Fruit fly (Drosophila melanogaster) whole organism, embryonic: ENCODE data around the gene p38b.
A peak's percentile ranks its signal among the peaks of the same experiment; 100 is the strongest.

Source experiments
- Aef1 ChIP-seq: fragments of 200-800 bp; sonication (Bioruptor generic); IDR thresholded peaks from 3 replicates; pipeline ENCODE4 v1.3.6; 2022; ENCODE audit warnings: missing biosample characterization, missing genetic modification characterization
- BtbVII ChIP-seq: fragments of 200-800 bp; sonication (Bioruptor generic); optimal IDR thresholded peaks from 3 replicates; lab custom pipeline; 2017; ENCODE audit warnings: missing biosample characterization, mild to moderate bottlenecking, missing genetic modification characterization
- C15 ChIP-seq: fragments of 200-800 bp; sonication (Bioruptor generic); IDR thresholded peaks from 3 replicates; pipeline ENCODE4 v1.3.6; 2022; ENCODE audit warnings: missing biosample characterization, missing genetic modification characterization
- CG10274 ChIP-seq: fragments of 200-800 bp; sonication (Bioruptor generic); optimal IDR thresholded peaks from 3 replicates; lab custom pipeline; 2017; ENCODE audit warnings: missing biosample characterization, mild to moderate bottlenecking, missing genetic modification characterization
- CG10959 ChIP-seq: fragments of 200-800 bp; sonication (Bioruptor generic); IDR thresholded peaks from 2 replicates; pipeline ENCODE4 v1.3.6; 2022; ENCODE audit warnings: missing biosample characterization, missing genetic modification characterization
- CG11093 ChIP-seq: fragments of 200-800 bp; sonication (Bioruptor generic); IDR thresholded peaks from 3 replicates; pipeline ENCODE4 v1.3.6; 2022; ENCODE audit warnings: missing biosample characterization, missing genetic modification characterization
- CG12155 ChIP-seq: fragments of 200-800 bp; sonication (Bioruptor generic); optimal IDR thresholded peaks from 3 replicates; lab custom pipeline; 2016; ENCODE audit warnings: missing biosample characterization, missing genetic modification characterization
- CG12769 ChIP-seq: fragments of 200-800 bp; sonication (Bioruptor generic); optimal IDR thresholded peaks from 2 replicates; lab custom pipeline; 2019; ENCODE audit warnings: missing biosample characterization, mild to moderate bottlenecking, missing genetic modification characterization, moderate library complexity
- CG14050 ChIP-seq: fragments of 200-800 bp; sonication (Bioruptor generic); IDR thresholded peaks from 3 replicates; pipeline ENCODE4 v1.3.6; 2022; ENCODE audit warnings: missing biosample characterization, missing genetic modification characterization
- CG14860 ChIP-seq: fragments of 200-800 bp; sonication (Bioruptor generic); IDR thresholded peaks from 3 replicates; pipeline ENCODE4 v1.3.6; 2022; ENCODE audit warnings: missing biosample characterization, missing genetic modification characterization; ENCODE audit not compliant: partially characterized antibody
- CG17361 ChIP-seq: fragments of 200-800 bp; sonication (Bioruptor generic); IDR thresholded peaks from 3 replicates; pipeline ENCODE4 v1.3.6; 2022; ENCODE audit warnings: missing biosample characterization, missing genetic modification characterization
- CG2202 ChIP-seq: fragments of 200-800 bp; sonication (Bioruptor generic); optimal IDR thresholded peaks from 2 replicates; lab custom pipeline; 2018; ENCODE audit warnings: missing biosample characterization, mild to moderate bottlenecking, missing genetic modification characterization
- CG30403 ChIP-seq: fragments of 200-800 bp; sonication (Bioruptor generic); optimal IDR thresholded peaks from 3 replicates; lab custom pipeline; 2016; ENCODE audit warnings: missing biosample characterization, missing genetic modification characterization
- CG31224 ChIP-seq: fragments of 200-800 bp; sonication (Bioruptor generic); IDR thresholded peaks from 2 replicates; pipeline ENCODE4 v1.3.6; 2022; ENCODE audit warnings: missing biosample characterization, missing genetic modification characterization
- CG3726 ChIP-seq: fragments of 200-800 bp; sonication (Bioruptor generic); IDR thresholded peaks from 3 replicates; pipeline ENCODE4, ENCODE4 v1.3.6; 2022; ENCODE audit warnings: missing biosample characterization, missing genetic modification characterization
- CG6654 ChIP-seq: fragments of 200-800 bp; sonication (Bioruptor generic); optimal IDR thresholded peaks from 2 replicates; lab custom pipeline; 2017; ENCODE audit warnings: missing biosample characterization, mild to moderate bottlenecking, missing genetic modification characterization
- CG6813 ChIP-seq: fragments of 200-800 bp; sonication (Bioruptor generic); optimal IDR thresholded peaks from 2 replicates; lab custom pipeline; 2017; ENCODE audit warnings: missing biosample characterization, missing genetic modification characterization, mild to moderate bottlenecking, moderate library complexity, missing genetic modification reagents
- CG7556 ChIP-seq: fragments of 200-800 bp; sonication (Bioruptor generic); optimal IDR thresholded peaks from 2 replicates; lab custom pipeline; 2017; ENCODE audit warnings: missing biosample characterization, mild to moderate bottlenecking, missing genetic modification characterization
- CG7928 ChIP-seq: fragments of 200-800 bp; sonication (Bioruptor generic); optimal IDR thresholded peaks from 2 replicates; lab custom pipeline; 2017; ENCODE audit warnings: missing biosample characterization, mild to moderate bottlenecking, missing genetic modification characterization
- CG7987 ChIP-seq: fragments of 200-800 bp; sonication (Bioruptor generic); optimal IDR thresholded peaks from 2 replicates; lab custom pipeline; 2018; ENCODE audit warnings: missing biosample characterization, mild to moderate bottlenecking, missing genetic modification characterization, moderate library complexity
- Deaf1 ChIP-seq: fragments of 200-800 bp; optimal IDR thresholded peaks from 3 replicates; lab custom pipeline; 2019; ENCODE audit warnings: missing biosample characterization, mild to moderate bottlenecking, missing genetic modification characterization, moderate library complexity
- Doc3 ChIP-seq: fragments of 200-800 bp; sonication (Bioruptor generic); IDR thresholded peaks from 3 replicates; pipeline ENCODE4 v1.3.6; 2022; ENCODE audit warnings: missing biosample characterization, missing genetic modification characterization; ENCODE audit not compliant: partially characterized antibody
- HHEX ChIP-seq: fragments of 200-800 bp; sonication (Bioruptor generic); optimal IDR thresholded peaks from 3 replicates; lab custom pipeline; 2017; ENCODE audit warnings: missing biosample characterization, mild to moderate bottlenecking, missing genetic modification characterization, missing genetic modification reagents
- HLH3B ChIP-seq: fragments of 200-800 bp; sonication (Bioruptor generic); IDR thresholded peaks from 2 replicates; pipeline ENCODE4 v1.3.6; 2022; ENCODE audit warnings: missing biosample characterization, missing genetic modification characterization
- Lim3 ChIP-seq: fragments of 200-800 bp; sonication (Bioruptor generic); IDR thresholded peaks from 2 replicates; pipeline ENCODE4 v1.3.6; 2022; ENCODE audit warnings: missing biosample characterization, missing genetic modification characterization
- Med ChIP-seq: fragments of 200-800 bp; sonication (Bioruptor generic); peaks from one replicate; lab custom pipeline; 2016; ENCODE audit warnings: missing biosample characterization, missing genetic modification characterization, mild to moderate bottlenecking, inconsistent platforms, moderate library complexity
- Mes4 ChIP-seq: fragments of 200-800 bp; sonication (Bioruptor generic); optimal IDR thresholded peaks from 2 replicates; lab custom pipeline; 2016; ENCODE audit warnings: missing biosample characterization, missing genetic modification characterization
- Poxn ChIP-seq: fragments of 200-800 bp; sonication (Bioruptor generic); IDR thresholded peaks from 2 replicates; pipeline ENCODE4 v1.3.6; 2022; ENCODE audit warnings: missing biosample characterization, missing genetic modification characterization
- chinmo ChIP-seq: fragments of 200-800 bp; sonication (Bioruptor generic); IDR thresholded peaks from 4 replicates; pipeline ENCODE4 v1.3.6; 2022; ENCODE audit warnings: missing biosample characterization, missing genetic modification characterization; ENCODE audit not compliant: partially characterized antibody
- chm ChIP-seq: fragments of 200-800 bp; sonication (Bioruptor generic); IDR thresholded peaks from 2 replicates; pipeline ENCODE4 v1.3.6; 2022; ENCODE audit warnings: missing biosample characterization, missing genetic modification characterization
- ci ChIP-seq: fragments of 200-800 bp; sonication (Bioruptor generic); IDR thresholded peaks from 3 replicates; pipeline ENCODE4 v1.3.6; 2022; ENCODE audit warnings: missing biosample characterization, missing genetic modification characterization
- crol ChIP-seq: fragments of 200-800 bp; sonication (Bioruptor generic); IDR thresholded peaks from 2 replicates; pipeline ENCODE4 v1.3.6; 2022; ENCODE audit warnings: missing biosample characterization, missing genetic modification characterization
- cwo ChIP-seq: fragments of 200-800 bp; sonication (Bioruptor generic); optimal IDR thresholded peaks from 3 replicates; lab custom pipeline; 2017; ENCODE audit warnings: missing biosample characterization, missing genetic modification characterization, mild to moderate bottlenecking, moderate library complexity, missing genetic modification reagents
- dati ChIP-seq: fragments of 200-800 bp; sonication (Bioruptor generic); IDR thresholded peaks from 2 replicates; pipeline ENCODE4 v1.3.6; 2022; ENCODE audit warnings: missing biosample characterization, missing genetic modification characterization
- esg ChIP-seq: fragments of 200-800 bp; sonication (Bioruptor generic); conservative IDR thresholded peaks from 2 replicates; pipeline ENCODE4 v1.3.6; 2022; ENCODE audit warnings: missing biosample characterization, missing genetic modification characterization
- exex ChIP-seq: fragments of 200-800 bp; sonication (Bioruptor generic); optimal IDR thresholded peaks from 4 replicates; lab custom pipeline; 2018; ENCODE audit warnings: missing biosample characterization, mild to moderate bottlenecking, missing genetic modification characterization, moderate library complexity
- fd64A ChIP-seq: fragments of 200-800 bp; sonication (Bioruptor generic); optimal IDR thresholded peaks from 3 replicates; lab custom pipeline; 2018; ENCODE audit warnings: missing biosample characterization, mild to moderate bottlenecking, missing genetic modification characterization
- ftz-f1 ChIP-seq: fragments of 200-800 bp; sonication (Bioruptor generic); optimal IDR thresholded peaks from 2 replicates; lab custom pipeline; 2016; ENCODE audit warnings: missing biosample characterization, missing genetic modification characterization
- gce ChIP-seq: fragments of 200-800 bp; sonication (Bioruptor generic); IDR thresholded peaks from 3 replicates; pipeline ENCODE4 v1.3.6; 2022; ENCODE audit warnings: missing biosample characterization, missing genetic modification characterization
- grn ChIP-seq: fragments of 200-800 bp; sonication (Bioruptor generic); optimal IDR thresholded peaks from 3 replicates; lab custom pipeline; 2017; ENCODE audit warnings: missing biosample characterization, missing genetic modification characterization
- kni ChIP-seq: fragments of 200-800 bp; sonication (Bioruptor generic); optimal IDR thresholded peaks from 3 replicates; lab custom pipeline; 2017; ENCODE audit warnings: mild to moderate bottlenecking, missing biosample characterization, missing genetic modification reagents, missing genetic modification characterization
- oc ChIP-seq: fragments of 200-800 bp; sonication (Bioruptor generic); optimal IDR thresholded peaks from 2 replicates; lab custom pipeline; 2018; ENCODE audit warnings: missing biosample characterization, mild to moderate bottlenecking, missing genetic modification characterization, moderate library complexity
- onecut ChIP-seq: fragments of 200-800 bp; sonication (Bioruptor generic); IDR thresholded peaks from 2 replicates; pipeline ENCODE4 v1.3.6; 2022; ENCODE audit warnings: missing biosample characterization, missing genetic modification characterization
- ranshi ChIP-seq: fragments of 200-800 bp; sonication (Bioruptor generic); IDR thresholded peaks from 2 replicates; pipeline ENCODE4 v1.3.6; 2022; ENCODE audit warnings: missing biosample characterization, missing genetic modification characterization
- run ChIP-seq: fragments of 200-800 bp; sonication (Bioruptor generic); optimal IDR thresholded peaks from 3 replicates; lab custom pipeline; 2018; ENCODE audit warnings: missing biosample characterization, mild to moderate bottlenecking, missing genetic modification characterization
- sd ChIP-seq: fragments of 200-800 bp; sonication (Bioruptor generic); optimal IDR thresholded peaks from 3 replicates; lab custom pipeline; 2018; ENCODE audit warnings: missing biosample characterization, mild to moderate bottlenecking, missing genetic modification characterization, moderate library complexity
- sens ChIP-seq: fragments of 200-800 bp; sonication (Bioruptor generic); peaks from one replicate; lab custom pipeline; 2016; ENCODE audit warnings: missing biosample characterization, missing genetic modification characterization
- sim ChIP-seq: fragments of 200-800 bp; sonication (Bioruptor generic); IDR thresholded peaks from 2 replicates; pipeline ENCODE4 v1.3.6; 2022; ENCODE audit warnings: missing biosample characterization, missing genetic modification characterization
- sqz ChIP-seq: fragments of 200-800 bp; sonication (Bioruptor generic); optimal IDR thresholded peaks from 3 replicates; lab custom pipeline; 2018; ENCODE audit warnings: missing biosample characterization, mild to moderate bottlenecking, missing genetic modification characterization
- vvl ChIP-seq: fragments of 200-800 bp; sonication (Bioruptor generic); IDR thresholded peaks from 2 replicates; pipeline ENCODE4 v1.3.6; 2022; ENCODE audit warnings: missing biosample characterization, missing genetic modification characterization
- zfh2 ChIP-seq: fragments of 200-800 bp; sonication (Bioruptor generic); optimal IDR thresholded peaks from 2 replicates; lab custom pipeline; 2016; ENCODE audit warnings: missing biosample characterization, missing genetic modification characterization

Gene p38b

DNA sequence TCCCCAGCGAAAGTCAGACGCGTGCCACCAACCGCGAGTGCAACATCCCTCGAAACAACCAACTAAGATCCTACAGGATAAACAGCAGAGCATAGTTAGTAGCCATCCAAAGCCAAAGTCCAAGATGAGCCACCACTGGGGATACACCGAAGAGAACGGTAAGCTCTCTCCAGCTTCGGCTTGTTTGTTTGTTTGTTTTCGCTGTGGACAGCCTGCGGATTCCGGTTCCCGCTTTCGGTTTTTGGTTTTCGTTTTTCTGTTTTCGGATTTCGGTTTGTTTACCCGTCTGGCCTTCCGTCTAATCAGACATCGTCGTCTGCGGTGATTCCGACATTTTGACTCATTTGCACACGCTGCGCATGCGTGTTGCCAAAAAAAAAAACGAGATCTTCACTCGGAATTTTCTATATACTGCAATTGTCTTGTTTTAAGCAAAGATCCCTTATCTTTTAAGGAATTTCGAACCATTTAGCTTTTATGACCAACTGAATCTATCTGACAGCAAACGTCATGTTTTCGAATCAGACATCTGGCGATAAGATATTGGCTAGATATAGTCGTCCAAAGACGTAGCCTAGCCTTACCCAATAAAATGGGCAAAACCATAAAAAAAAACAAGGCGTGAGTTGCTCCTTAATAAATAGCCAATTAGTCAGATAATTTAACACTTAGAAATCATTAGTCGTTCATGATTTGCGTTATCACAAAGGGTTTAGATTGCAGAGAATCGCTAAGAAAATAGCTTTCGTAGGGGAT lies 23.5 kb downstream of the p38b start (continued):
- TF ChIP-seq gce (GFP tag; lab: Robert Waterston, UW) = no peak
- no peak for TF ChIP-seq esg
- no peak for TF ChIP-seq CG14860
- no peak for TF ChIP-seq ranshi (GFP tag; lab: Robert Waterston, UW)
- TF ChIP-seq CG30403 (GFP tag; lab: Kevin White, UChicago) = no peak
- no peak for TF ChIP-seq Doc3 (GFP tag; lab: Robert Waterston, UW)
- no peak for TF ChIP-seq Lim3 (GFP tag; lab: Robert Waterston, UW)
- peak; percentile 10 for TF ChIP-seq BtbVII (GFP tag; lab: Kevin White, UChicago)
- TF ChIP-seq Deaf1 (tag; lab: Kevin White, UChicago) = peak; percentile 82
- TF ChIP-seq exex (tag; lab: Kevin White, UChicago) = peak; percentile 93
- peak; percentile 94 for TF ChIP-seq CG7987
- no peak for TF ChIP-seq CG3726 (GFP tag; lab: Robert Waterston, UW)
- TF ChIP-seq CG7556 (GFP tag; lab: Kevin White, UChicago) = no peak
- no peak for TF ChIP-seq CG17361 (GFP tag; lab: Robert Waterston, UW)
- TF ChIP-seq HLH3B = no peak
- TF ChIP-seq chm (GFP tag; lab: Robert Waterston, UW) = no peak
- TF ChIP-seq HHEX = peak; percentile 6
- TF ChIP-seq grn (GFP tag; lab: Kevin White, UChicago) = peak; percentile 50
- no peak for TF ChIP-seq fd64A
- TF ChIP-seq CG12155 (GFP tag; lab: Kevin White, UChicago) = no peak
- TF ChIP-seq Poxn (GFP tag; lab: Robert Waterston, UW) = no peak
- no peak for TF ChIP-seq CG7928
- no peak for TF ChIP-seq Aef1 (GFP tag; lab: Robert Waterston, UW)
- TF ChIP-seq CG11093 (GFP tag; lab: Robert Waterston, UW) = no peak
- no peak for TF ChIP-seq CG31224 (GFP tag; lab: Robert Waterston, UW)
- no peak for TF ChIP-seq run (tag; lab: Kevin White, UChicago)
- TF ChIP-seq zfh2 (GFP tag; lab: Kevin White, UChicago) = no peak
- TF ChIP-seq oc (tag; lab: Kevin White, UChicago) = no peak
- TF ChIP-seq CG6813 = no peak
- no peak for TF ChIP-seq CG2202 (tag; lab: Kevin White, UChicago)
- no peak for TF ChIP-seq C15 (GFP tag; lab: Robert Waterston, UW)
- TF ChIP-seq CG6654 = no peak
- TF ChIP-seq sd (tag; lab: Kevin White, UChicago) = peak; percentile 75
- TF ChIP-seq kni = no peak

DNA sequence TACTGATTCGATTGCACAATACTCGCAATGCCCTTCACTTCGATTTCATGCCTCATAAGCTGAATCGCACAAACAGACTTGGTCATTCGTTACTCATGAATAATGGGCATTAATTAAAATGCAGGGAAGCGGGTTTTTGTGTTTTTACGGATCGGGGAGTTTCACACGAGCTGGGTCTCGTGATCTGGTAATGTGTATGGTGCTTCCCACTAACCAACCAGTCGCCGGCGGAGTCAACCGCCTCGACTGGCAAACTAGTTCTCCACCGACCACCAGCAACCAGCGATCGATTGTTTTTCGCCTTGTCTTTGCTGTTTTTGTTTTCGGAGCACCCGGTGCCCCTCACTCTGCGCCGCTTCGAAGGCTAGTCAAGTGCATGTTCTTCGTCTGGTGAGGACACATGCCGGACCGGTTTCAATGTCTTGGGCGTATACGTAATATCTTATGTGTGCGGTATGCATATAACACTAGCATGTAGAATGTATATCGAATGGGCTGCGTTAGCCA lies 24.1 kb downstream of the p38b start:
- TF ChIP-seq crol (GFP tag; lab: Robert Waterston, UW) = peak; percentile 20; the same call in 1 of the 2 replicates
- peak; percentile 89 for TF ChIP-seq CG10274 (GFP tag; lab: Kevin White, UChicago)
- 0 out of 2 replicates have a peak, but pooled peaks have one; percentile 7 for TF ChIP-seq CG31224 (GFP tag; lab: Robert Waterston, UW)
- TF ChIP-seq ci (GFP tag; lab: Robert Waterston, UW) = no peak
- TF ChIP-seq CG12769 (tag; lab: Kevin White, UChicago) = peak; percentile 74
- TF ChIP-seq vvl = peak; percentile 65
- TF ChIP-seq Med = peak; percentile 11
- no peak for TF ChIP-seq sens (GFP tag; lab: Kevin White, UChicago)
- no peak for TF ChIP-seq Mes4 (GFP tag; lab: Kevin White, UChicago)
- TF ChIP-seq CG10959 (GFP tag; lab: Robert Waterston, UW) = no peak
- TF ChIP-seq chinmo (GFP tag; lab: Robert Waterston, UW) = peak; percentile 71; the same call in 2 of the 4 replicates
- no peak for TF ChIP-seq sim (GFP tag; lab: Robert Waterston, UW)
- TF ChIP-seq cwo (GFP tag; lab: Kevin White, UChicago) = peak; percentile 89
- peak; percentile 46; the same call in 1 of the 2 replicates for TF ChIP-seq onecut (GFP tag; lab: Robert Waterston, UW)
- TF ChIP-seq dati = 0 out of 2 replicates have a peak, but pooled peaks have one; percentile 22
- TF ChIP-seq sqz = peak; percentile 50
- TF ChIP-seq ftz-f1 (GFP tag; lab: Kevin White, UChicago) = peak; percentile 14
- no peak for TF ChIP-seq CG14050 (GFP tag; lab: Robert Waterston, UW)
